Worm (Caenorhabditis elegans): Measurements from ENCODE around the gene col-95.

DNA sequence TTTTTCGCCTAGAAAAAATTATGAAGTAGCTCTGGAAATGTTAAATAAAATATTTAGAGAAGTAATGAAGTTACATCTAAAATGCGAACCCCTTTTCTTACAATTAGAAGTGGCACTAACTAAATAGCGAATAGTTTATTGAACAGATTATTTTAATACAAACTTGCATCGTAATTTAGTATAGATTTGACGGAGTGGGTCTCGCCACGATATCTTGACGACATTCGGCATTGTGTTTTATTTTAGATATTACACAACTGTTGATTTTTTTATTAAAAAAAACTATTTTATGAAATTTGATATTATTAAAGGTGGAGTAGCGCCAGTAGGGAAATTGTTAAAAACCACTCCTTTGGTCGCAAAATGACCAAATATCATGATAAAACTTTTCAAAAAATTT, 13.9 kb upstream of the col-95 start:
- no peak for TF ChIP-seq flt-1 (GFP tag; IDR thresholded peaks at IDR 0.05)
- TF ChIP-seq ztf-23 (GFP tag; IDR thresholded peaks at IDR 0.05): no peak
- no peak for TF ChIP-seq cog-1 (tag; optimal IDR thresholded peaks at IDR 0.05)
- TF ChIP-seq klf-2 (GFP tag; conservative IDR thresholded peaks at IDR 0.05): no peak
- TF ChIP-seq T22C8.4 (GFP tag; IDR thresholded peaks at IDR 0.05): no peak
- no peak for TF ChIP-seq ref-1 (GFP tag; conservative IDR thresholded peaks at IDR 0.05)
- no peak for TF ChIP-seq med-1 (GFP tag; optimal IDR thresholded peaks at IDR 0.05; ENCODE audit: insufficient read depth)
- TF ChIP-seq tab-1 (GFP tag; IDR thresholded peaks at IDR 0.05): no peak
- TF ChIP-seq ztf-29 (GFP tag; IDR thresholded peaks at IDR 0.05): no peak

All from whole organism, midembryonic.